Worm (Caenorhabditis elegans): Measurements from ENCODE around the gene ubc-19.

ubc-19 gene

ce11 chrV:18706063-18706620, 16.6 kb upstream of the ubc-19 start, which contains the start of gene Y17D7C.1:
TSS of gene Y17D7C.1 (plus strand) at chrV:18706570.
- TF ChIP-seq med-1 (GFP tag; optimal IDR thresholded peaks at IDR 0.05; ENCODE audit: insufficient read depth) (no peak), ztf-29 (GFP tag; IDR thresholded peaks at IDR 0.05) (no peak), tab-1 (GFP tag; IDR thresholded peaks at IDR 0.05) (no peak), klf-2 (GFP tag; conservative IDR thresholded peaks at IDR 0.05) (no peak), flt-1 (GFP tag; IDR thresholded peaks at IDR 0.05) (no peak), cog-1 (tag; optimal IDR thresholded peaks at IDR 0.05) (no peak), ztf-23 (GFP tag; IDR thresholded peaks at IDR 0.05) (no peak), T22C8.4 (GFP tag; IDR thresholded peaks at IDR 0.05) (no peak)

- TF ChIP-seq T22C8.4 (GFP tag; IDR thresholded peaks at IDR 0.05) (peak; percentile 49; the same call in 1 of the 2 replicates), ref-1 (GFP tag; conservative IDR thresholded peaks at IDR 0.05) (no peak; the same call in none of the 2 replicates), ztf-29 (GFP tag; IDR thresholded peaks at IDR 0.05) (no peak), tab-1 (GFP tag; IDR thresholded peaks at IDR 0.05) (peak; percentile 57; the same call in 1 of the 2 replicates), cog-1 (tag; optimal IDR thresholded peaks at IDR 0.05) (no peak), klf-2 (GFP tag; conservative IDR thresholded peaks at IDR 0.05) (no peak), flt-1 (GFP tag; IDR thresholded peaks at IDR 0.05) (no peak), ztf-23 (GFP tag; IDR thresholded peaks at IDR 0.05) (no peak), med-1 (GFP tag; optimal IDR thresholded peaks at IDR 0.05; ENCODE audit: insufficient read depth) (no peak)
Observed at ce11 chrV:18705319-18706062, 15.9 kb upstream of the ubc-19 start.

ce11 chrV:18701306-18701705, 11.7 kb upstream of the ubc-19 start, which contains the start of gene Y69H2.9:
TSS of gene Y69H2.9 (plus strand) at chrV:18701538.
- TF ChIP-seq ztf-23 (GFP tag; IDR thresholded peaks at IDR 0.05) (no peak), cog-1 (tag; optimal IDR thresholded peaks at IDR 0.05) (no peak), ref-1 (GFP tag; conservative IDR thresholded peaks at IDR 0.05) (no peak), T22C8.4 (GFP tag; IDR thresholded peaks at IDR 0.05) (no peak), ztf-29 (GFP tag; IDR thresholded peaks at IDR 0.05) (no peak), klf-2 (GFP tag; conservative IDR thresholded peaks at IDR 0.05) (no peak), tab-1 (GFP tag; IDR thresholded peaks at IDR 0.05) (no peak), med-1 (GFP tag; optimal IDR thresholded peaks at IDR 0.05; ENCODE audit: insufficient read depth) (no peak), flt-1 (GFP tag; IDR thresholded peaks at IDR 0.05) (no peak)

- TF ChIP-seq ztf-23 (GFP tag; IDR thresholded peaks at IDR 0.05) (no peak), ztf-29 (GFP tag; IDR thresholded peaks at IDR 0.05) (no peak), med-1 (GFP tag; optimal IDR thresholded peaks at IDR 0.05; ENCODE audit: insufficient read depth) (no peak)
Observed at ce11 chrV:18699326-18699725, 9.8 kb upstream of the ubc-19 start, which contains the start of gene nhr-241. TSS of gene nhr-241 (plus strand) at chrV:18699451.

ce11 chrV:18695469-18695868, 5.9 kb upstream of the ubc-19 start:
- TF ChIP-seq flt-1 (GFP tag; IDR thresholded peaks at IDR 0.05) (no peak), tab-1 (GFP tag; IDR thresholded peaks at IDR 0.05) (no peak), ref-1 (GFP tag; conservative IDR thresholded peaks at IDR 0.05) (no peak), cog-1 (tag; optimal IDR thresholded peaks at IDR 0.05) (no peak), ztf-23 (GFP tag; IDR thresholded peaks at IDR 0.05) (no peak), ztf-29 (GFP tag; IDR thresholded peaks at IDR 0.05) (no peak), med-1 (GFP tag; optimal IDR thresholded peaks at IDR 0.05; ENCODE audit: insufficient read depth) (no peak), T22C8.4 (GFP tag; IDR thresholded peaks at IDR 0.05) (no peak), klf-2 (GFP tag; conservative IDR thresholded peaks at IDR 0.05) (no peak)

- TF ChIP-seq ref-1 (GFP tag; conservative IDR thresholded peaks at IDR 0.05) (no peak), tab-1 (GFP tag; IDR thresholded peaks at IDR 0.05) (no peak), cog-1 (tag; optimal IDR thresholded peaks at IDR 0.05) (no peak), ztf-29 (GFP tag; IDR thresholded peaks at IDR 0.05) (no peak), T22C8.4 (GFP tag; IDR thresholded peaks at IDR 0.05) (no peak), flt-1 (GFP tag; IDR thresholded peaks at IDR 0.05) (no peak)
Observed at ce11 chrV:18687361-18687760, 2.2 kb downstream of the ubc-19 start.

ce11 chrV:18684455-18684987, 5.0 kb downstream of the ubc-19 start, which contains the start of gene Y69H2.17:
TSS of gene Y69H2.17 (plus strand) at chrV:18684937.
- TF ChIP-seq tab-1 (GFP tag; IDR thresholded peaks at IDR 0.05) (no peak), klf-2 (GFP tag; conservative IDR thresholded peaks at IDR 0.05) (no peak), ref-1 (GFP tag; conservative IDR thresholded peaks at IDR 0.05) (no peak), flt-1 (GFP tag; IDR thresholded peaks at IDR 0.05) (no peak), ztf-29 (GFP tag; IDR thresholded peaks at IDR 0.05) (no peak), ztf-23 (GFP tag; IDR thresholded peaks at IDR 0.05) (no peak), med-1 (GFP tag; optimal IDR thresholded peaks at IDR 0.05; ENCODE audit: insufficient read depth) (no peak), cog-1 (tag; optimal IDR thresholded peaks at IDR 0.05) (no peak)

- TF ChIP-seq T22C8.4 (GFP tag; IDR thresholded peaks at IDR 0.05): peak; percentile 60
Observed at ce11 chrV:18675390-18675789, 14.2 kb downstream of the ubc-19 start.

- TF ChIP-seq flt-1 (GFP tag; IDR thresholded peaks at IDR 0.05): no peak
- no peak for TF ChIP-seq ztf-29 (GFP tag; IDR thresholded peaks at IDR 0.05)
- TF ChIP-seq T22C8.4 (GFP tag; IDR thresholded peaks at IDR 0.05): no peak
- TF ChIP-seq tab-1 (GFP tag; IDR thresholded peaks at IDR 0.05): no peak
- TF ChIP-seq cog-1 (tag; optimal IDR thresholded peaks at IDR 0.05): no peak
- no peak for TF ChIP-seq med-1 (GFP tag; optimal IDR thresholded peaks at IDR 0.05; ENCODE audit: insufficient read depth)
- TF ChIP-seq klf-2 (GFP tag; conservative IDR thresholded peaks at IDR 0.05): no peak
- no peak for TF ChIP-seq ztf-23 (GFP tag; IDR thresholded peaks at IDR 0.05)
- no peak for TF ChIP-seq ref-1 (GFP tag; conservative IDR thresholded peaks at IDR 0.05)
Observed at ce11 chrV:18674367-18674766, 15.2 kb downstream of the ubc-19 start.
